Worm (Caenorhabditis elegans): ENCODE data around the gene svh-11.
A peak's percentile ranks its signal among the peaks of the same experiment; 100 is the strongest.

svh-11 gene

DNA sequence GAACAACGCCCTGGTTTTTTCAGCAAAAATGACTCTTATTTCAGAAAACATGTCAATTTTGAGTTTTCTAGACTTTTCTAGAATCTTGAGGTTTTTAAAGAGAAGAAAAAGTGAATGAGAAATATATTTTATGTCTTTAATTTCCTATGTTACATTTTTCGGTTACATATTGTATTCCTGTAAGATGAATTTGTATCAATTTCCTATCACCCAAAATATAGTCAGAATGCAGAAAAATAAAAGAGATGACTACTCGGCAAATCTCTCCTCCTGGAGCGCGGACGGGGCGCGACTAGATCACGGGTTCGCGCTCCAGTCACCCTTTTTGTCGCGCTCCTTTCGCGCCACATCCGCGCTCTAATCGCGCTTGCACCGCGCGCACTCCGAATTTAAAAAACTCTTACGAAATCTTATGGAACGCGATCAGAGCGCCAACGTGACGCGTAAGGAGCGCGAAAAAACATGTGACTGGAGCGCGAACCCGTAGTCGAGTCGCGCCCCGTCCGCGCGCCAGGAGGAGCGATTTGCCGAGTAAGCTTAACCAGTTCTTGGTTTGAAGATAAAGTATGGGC lies 47.7 kb downstream of the svh-11 start, which contains the start of gene str-253:
Gene str-253 (minus strand): TSS at position 51 of the 572 bp plus-strand sequence.
- no peak for TF ChIP-seq sdz-12 (GFP tag; optimal IDR thresholded peaks at IDR 0.05)
- no peak for TF ChIP-seq lin-39 (tag; optimal IDR thresholded peaks at IDR 0.05)
- no peak for TF ChIP-seq nhr-102 (tag; optimal IDR thresholded peaks at IDR 0.05)
- TF ChIP-seq ZK337.2 (GFP tag; IDR thresholded peaks at IDR 0.05) = no peak
- TF ChIP-seq set-16 (GFP tag; IDR thresholded peaks at IDR 0.05) = peak; percentile 72
- no peak for TF ChIP-seq ama-1 (optimal IDR thresholded peaks at IDR 0.05)
- peak in 1 of 2 experiments; percentile 82 for TF ChIP-seq unc-62 (GFP tag; optimal IDR thresholded peaks at IDR 0.05 in 1 of 2)
- TF ChIP-seq unc-62 (tag; optimal IDR thresholded peaks at IDR 0.05) = no peak
- TF ChIP-seq D1046.2 (GFP tag; IDR thresholded peaks at IDR 0.05) = no peak
- TF ChIP-seq lir-3 (tag; optimal IDR thresholded peaks at IDR 0.05) = no peak

- peak; percentile 73 for TF ChIP-seq lin-38 (GFP tag; IDR thresholded peaks at IDR 0.05)
Observed at ce11 chrV:2255191-2255590, 48.3 kb downstream of the svh-11 start, which contains the start of gene F41B5.1. Gene F41B5.1 (plus strand): TSS chrV:2255533.

DNA sequence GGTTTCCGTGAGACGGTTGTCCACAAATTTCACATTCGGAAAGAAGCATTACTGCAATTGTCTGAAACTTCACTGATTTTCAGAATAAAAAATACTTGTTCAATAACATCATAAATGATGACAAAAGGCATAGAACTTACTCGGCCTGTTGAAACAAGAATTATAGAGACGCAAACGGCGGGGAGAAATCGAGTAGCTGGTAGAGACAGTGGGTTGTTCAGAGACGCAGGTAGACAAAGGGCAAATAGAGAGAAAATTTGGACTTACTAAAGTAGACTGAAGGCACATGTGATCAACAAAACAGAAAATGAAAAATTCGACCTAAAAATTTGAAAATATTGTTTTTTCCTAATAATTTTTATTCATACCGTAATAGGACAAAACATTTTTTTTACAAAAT lies 52.8 kb downstream of the svh-11 start, which contains the start of gene nhr-182:
Gene nhr-182 (minus strand): TSS at position 178 of the 400 bp plus-strand sequence.
- TF ChIP-seq daf-12 (tag; optimal IDR thresholded peaks at IDR 0.05) (no peak), T20F7.1 (GFP tag; optimal IDR thresholded peaks at IDR 0.05) (no peak), dve-1 (tag; optimal IDR thresholded peaks at IDR 0.05; ENCODE audit: insufficient read depth) (peak; percentile 53), lin-38 (GFP tag; IDR thresholded peaks at IDR 0.05) (no peak), sdz-12 (GFP tag; optimal IDR thresholded peaks at IDR 0.05) (no peak), lim-7 (GFP tag; IDR thresholded peaks at IDR 0.05) (no peak), mdl-1 (tag; optimal IDR thresholded peaks at IDR 0.05) (no peak), nhr-48 (tag; optimal IDR thresholded peaks at IDR 0.05) (no peak), madf-5 (GFP tag; IDR thresholded peaks at IDR 0.05) (no peak), ztf-11 (tag; optimal IDR thresholded peaks at IDR 0.05) (no peak), nhr-111 (GFP tag; optimal IDR thresholded peaks at IDR 0.05) (no peak), mes-2 (tag; optimal IDR thresholded peaks at IDR 0.05; ENCODE audit: poor library complexity, severe bottlenecking) (peak; percentile 10), Y105C5A.15 (GFP tag; IDR thresholded peaks at IDR 0.05) (no peak), dmd-6 (GFP tag; IDR thresholded peaks at IDR 0.05) (peak; percentile 18; the same call in 1 of the 2 replicates), hlh-11 (tag; optimal IDR thresholded peaks at IDR 0.05) (peak; percentile 14), nhr-28 (tag; optimal IDR thresholded peaks at IDR 0.05) (peak; percentile 25), hlh-30 (tag; optimal IDR thresholded peaks at IDR 0.05; ENCODE audit: insufficient read depth) (peak; percentile 60), ceh-28 (tag; optimal IDR thresholded peaks at IDR 0.05) (no peak), daf-16 (GFP tag; optimal IDR thresholded peaks at IDR 0.05) (no peak), daf-16 (tag; optimal IDR thresholded peaks at IDR 0.05) (peak; percentile 66), F26F4.8 (GFP tag; conservative IDR thresholded peaks at IDR 0.05) (no peak)

Data from whole organism, L4 larva.